Worm (Caenorhabditis elegans): ENCODE results near the gene F18E9.8.
"Not testable (repeated sequence)": the region's sequence is repeated elsewhere in the genome, so short reads cannot be mapped to it uniquely, and the experiment has no call there.

Gene F18E9.8

ce11 chrX:8612278-8612677, 30.9 kb upstream of the F18E9.8 start:
- TF ChIP-seq nhr-28 (tag; optimal IDR thresholded peaks at IDR 0.05) = no peak
- TF ChIP-seq unc-62 (GFP tag; optimal IDR thresholded peaks at IDR 0.05) = no peak
- no peak for TF ChIP-seq M03D4.4 (tag; optimal IDR thresholded peaks at IDR 0.05)
- TF ChIP-seq nhr-2 (tag; optimal IDR thresholded peaks at IDR 0.05) = no peak
- no peak for TF ChIP-seq ceh-83 (GFP tag; optimal IDR thresholded peaks at IDR 0.05)
- TF ChIP-seq hlh-1 (tag; optimal IDR thresholded peaks at IDR 0.05) = no peak
- no peak for TF ChIP-seq pha-4 (tag; optimal IDR thresholded peaks at IDR 0.05)
- no peak for TF ChIP-seq sem-2 (GFP tag; optimal IDR thresholded peaks at IDR 0.05)
- TF ChIP-seq elt-1 (tag; optimal IDR thresholded peaks at IDR 0.05; ENCODE audit: borderline replicate concordance, insufficient read depth) = no peak
- no peak for TF ChIP-seq elt-3 (tag; optimal IDR thresholded peaks at IDR 0.05)

DNA sequence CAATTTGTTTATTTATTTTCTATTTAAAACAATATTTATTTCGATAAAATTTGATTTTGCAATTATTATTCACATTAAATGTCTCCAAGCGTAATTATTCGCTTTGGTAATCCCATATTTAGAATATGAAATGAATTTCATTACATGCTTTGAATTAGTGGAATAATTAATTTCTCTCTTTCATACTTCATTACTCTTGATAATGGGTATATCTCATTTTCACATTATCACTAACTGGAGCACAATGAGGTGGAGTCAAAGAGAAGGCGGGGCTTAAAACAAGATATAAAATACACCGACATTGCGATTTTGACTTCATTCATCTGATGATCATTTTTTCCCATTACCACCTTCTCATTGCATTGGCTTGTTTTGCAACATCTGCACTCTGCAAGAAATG, 29.3 kb upstream of the F18E9.8 start, which contains the start of gene K01A12.4:
Gene K01A12.4, plus strand, starts transcription at position 301 of the 400 bp plus-strand sequence.
- TF ChIP-seq flh-1 (GFP tag; optimal IDR thresholded peaks at IDR 0.05); mls-2 (tag; optimal IDR thresholded peaks at IDR 0.05); nhr-2 (tag; optimal IDR thresholded peaks at IDR 0.05): not testable (repeated sequence)

- TF ChIP-seq ztf-11 (tag; optimal IDR thresholded peaks at IDR 0.05) (no peak), lin-13 (tag; optimal IDR thresholded peaks at IDR 0.05) (no peak), ceh-43 (GFP tag; optimal IDR thresholded peaks at IDR 0.05) (no peak), nhr-12 (tag; optimal IDR thresholded peaks at IDR 0.05) (no peak), mab-5 (tag; optimal IDR thresholded peaks at IDR 0.05) (no peak), bed-3 (GFP tag; optimal IDR thresholded peaks at IDR 0.05) (no peak), nhr-237 (tag; optimal IDR thresholded peaks at IDR 0.05) (no peak), nhr-76 (tag; optimal IDR thresholded peaks at IDR 0.05) (no peak)
Observed at ce11 chrX:8608756-8609155, 27.4 kb upstream of the F18E9.8 start.

ce11 chrX:8605005-8605404, 23.7 kb upstream of the F18E9.8 start, which contains the start of the genes H35N09.2 and H35N09.1:
Gene H35N09.2, minus strand, starts transcription at chrX:8605058.
Gene H35N09.1, plus strand, starts transcription at chrX:8605339.
- TF ChIP-seq pha-4 (tag; optimal IDR thresholded peaks at IDR 0.05) (peak; percentile 63), mep-1 (tag; optimal IDR thresholded peaks at IDR 0.05) (peak; percentile 27), sptf-1 (tag; optimal IDR thresholded peaks at IDR 0.05) (no peak), lsy-2 (tag; optimal IDR thresholded peaks at IDR 0.05) (no peak), tbx-8 (GFP tag; optimal IDR thresholded peaks at IDR 0.05) (no peak), ham-2 (GFP tag; optimal IDR thresholded peaks at IDR 0.05) (no peak), snpc-4 (tag; optimal IDR thresholded peaks at IDR 0.05) (no peak), ceh-39 (tag; optimal IDR thresholded peaks at IDR 0.05) (peak; percentile 81), hlh-1 (tag; optimal IDR thresholded peaks at IDR 0.05) (peak; percentile 37), sem-2 (GFP tag; optimal IDR thresholded peaks at IDR 0.05) (no peak), nhr-28 (tag; optimal IDR thresholded peaks at IDR 0.05) (no peak), nhr-2 (tag; optimal IDR thresholded peaks at IDR 0.05) (no peak), M03D4.4 (tag; optimal IDR thresholded peaks at IDR 0.05) (no peak), unc-120 (tag; optimal IDR thresholded peaks at IDR 0.05; ENCODE audit: poor library complexity, severe bottlenecking) (no peak), lin-13 (tag; optimal IDR thresholded peaks at IDR 0.05) (peak; percentile 1), elt-3 (tag; optimal IDR thresholded peaks at IDR 0.05) (no peak)

ce11 chrX:8604160-8604559, 22.8 kb upstream of the F18E9.8 start:
- TF ChIP-seq drap-1 (GFP tag; optimal IDR thresholded peaks at IDR 0.05) = no peak
- TF ChIP-seq mab-5 (tag; optimal IDR thresholded peaks at IDR 0.05) = no peak
- TF ChIP-seq ceh-39 (tag; optimal IDR thresholded peaks at IDR 0.05) = no peak
- no peak for TF ChIP-seq elt-3 (tag; optimal IDR thresholded peaks at IDR 0.05)
- no peak for TF ChIP-seq ham-2 (GFP tag; optimal IDR thresholded peaks at IDR 0.05)
- no peak for TF ChIP-seq ces-1 (GFP tag; optimal IDR thresholded peaks at IDR 0.05)
- TF ChIP-seq ceh-43 (GFP tag; optimal IDR thresholded peaks at IDR 0.05) = no peak
- no peak for TF ChIP-seq nhr-12 (tag; optimal IDR thresholded peaks at IDR 0.05)
- TF ChIP-seq M03D4.4 (tag; optimal IDR thresholded peaks at IDR 0.05) = no peak
- TF ChIP-seq sem-2 (GFP tag; optimal IDR thresholded peaks at IDR 0.05) = no peak
- TF ChIP-seq ceh-83 (GFP tag; optimal IDR thresholded peaks at IDR 0.05) = no peak
- no peak for TF ChIP-seq blmp-1 (tag; optimal IDR thresholded peaks at IDR 0.05)
- no peak for TF ChIP-seq nhr-237 (tag; optimal IDR thresholded peaks at IDR 0.05)
- no peak for TF ChIP-seq nhr-76 (tag; optimal IDR thresholded peaks at IDR 0.05)
- no peak for TF ChIP-seq cnd-1 (tag; optimal IDR thresholded peaks at IDR 0.05)
- no peak for TF ChIP-seq pha-4 (tag; optimal IDR thresholded peaks at IDR 0.05)

Data from whole organism, mixed stage, embryonic.